Worm (Caenorhabditis elegans) whole organism, mixed stage, embryonic: ENCODE results near the gene sptf-2.

Source experiments
- M03D4.4 ChIP-seq: sonication (generic microtip); optimal IDR thresholded peaks from 2 replicates; lab custom pipeline; 2017; ENCODE audit warnings: mild to moderate bottlenecking, missing genetic modification characterization, missing compliant biosample characterization
- bed-3 ChIP-seq: fragments of 200-800 bp; sonication (Bioruptor generic); optimal IDR thresholded peaks from 3 replicates; lab custom pipeline; 2018; ENCODE audit warnings: mild to moderate bottlenecking, missing genetic modification characterization, moderate library complexity, missing compliant biosample characterization
- blmp-1 ChIP-seq: fragments of 150-350 bp; optimal IDR thresholded peaks from 2 replicates; lab custom pipeline; 2014; ENCODE audit warnings: missing biosample characterization, missing genetic modification characterization
- ceh-39 ChIP-seq: fragments of 150-350 bp; optimal IDR thresholded peaks from 2 replicates; lab custom pipeline; 2014; ENCODE audit warnings: missing biosample characterization, missing genetic modification characterization
- ceh-43 ChIP-seq: fragments of 200-800 bp; sonication (Bioruptor generic); optimal IDR thresholded peaks from 2 replicates; lab custom pipeline; 2018; ENCODE audit warnings: mild to moderate bottlenecking, missing genetic modification characterization, moderate library complexity, missing compliant biosample characterization
- ceh-83 ChIP-seq: fragments of 200-800 bp; sonication (Bioruptor generic); optimal IDR thresholded peaks from 2 replicates; lab custom pipeline; 2018; ENCODE audit warnings: mild to moderate bottlenecking, missing genetic modification characterization, missing compliant biosample characterization
- ces-1 ChIP-seq: fragments of 150-350 bp; optimal IDR thresholded peaks from 2 replicates; lab custom pipeline; 2014; ENCODE audit warnings: missing biosample characterization, missing genetic modification reagents, missing genetic modification characterization
- drap-1 ChIP-seq: fragments of 200-800 bp; sonication (Bioruptor generic); optimal IDR thresholded peaks from 3 replicates; lab custom pipeline; 2018; ENCODE audit warnings: mild to moderate bottlenecking, missing genetic modification characterization, missing compliant biosample characterization
- elt-1 ChIP-seq: sonication (generic microtip); optimal IDR thresholded peaks from 2 replicates; lab custom pipeline; 2017; ENCODE audit warnings: missing genetic modification characterization, mild to moderate bottlenecking, missing compliant biosample characterization, antibody characterized with exemption, moderate library complexity, borderline replicate concordance; ENCODE audit not compliant: insufficient read depth
- elt-3 ChIP-seq: fragments of 150-350 bp; optimal IDR thresholded peaks from 2 replicates; lab custom pipeline; 2014; ENCODE audit warnings: missing biosample characterization, missing genetic modification characterization
- flh-1 ChIP-seq: fragments of 200-800 bp; sonication (Bioruptor generic); optimal IDR thresholded peaks from 2 replicates; lab custom pipeline; 2018; ENCODE audit warnings: mild to moderate bottlenecking, missing genetic modification characterization, moderate library complexity, missing compliant biosample characterization
- ham-2 ChIP-seq: fragments of 200-800 bp; sonication (Bioruptor generic); optimal IDR thresholded peaks from 2 replicates; lab custom pipeline; 2018; ENCODE audit warnings: mild to moderate bottlenecking, missing genetic modification characterization, missing compliant biosample characterization
- hlh-1 ChIP-seq: fragments of 150-350 bp; optimal IDR thresholded peaks from 2 replicates; lab custom pipeline; 2014; ENCODE audit warnings: missing biosample characterization, missing genetic modification reagents, missing genetic modification characterization
- lin-13 ChIP-seq: fragments of 150-350 bp; optimal IDR thresholded peaks from 2 replicates; lab custom pipeline; 2014; ENCODE audit warnings: missing biosample characterization, missing genetic modification characterization
- lin-32 ChIP-seq: fragments of 200-800 bp; sonication (Bioruptor generic); optimal IDR thresholded peaks from 2 replicates; lab custom pipeline; 2018; ENCODE audit warnings: mild to moderate bottlenecking, missing genetic modification characterization, missing compliant biosample characterization
- lsy-2 ChIP-seq: fragments of 150-350 bp; optimal IDR thresholded peaks from 2 replicates; lab custom pipeline; 2014; ENCODE audit warnings: missing biosample characterization, missing genetic modification characterization
- mab-5 ChIP-seq: fragments of 150-350 bp; optimal IDR thresholded peaks from 2 replicates; lab custom pipeline; 2014; ENCODE audit warnings: missing biosample characterization, missing genetic modification characterization
- mep-1 ChIP-seq: fragments of 150-350 bp; optimal IDR thresholded peaks from 2 replicates; lab custom pipeline; 2017; ENCODE audit warnings: missing biosample characterization, missing genetic modification reagents, missing genetic modification characterization, inconsistent platforms
- mls-2 ChIP-seq: sonication (generic microtip); optimal IDR thresholded peaks from 2 replicates; lab custom pipeline; 2016; ENCODE audit warnings: mild to moderate bottlenecking, missing genetic modification characterization, moderate library complexity, missing compliant biosample characterization
- nhr-2 ChIP-seq: fragments of 150-350 bp; optimal IDR thresholded peaks from 2 replicates; lab custom pipeline; 2014; ENCODE audit warnings: missing biosample characterization, missing genetic modification characterization
- nhr-28 ChIP-seq: fragments of 150-350 bp; optimal IDR thresholded peaks from 2 replicates; lab custom pipeline; 2014; ENCODE audit warnings: missing biosample characterization, missing genetic modification characterization
- nhr-76 ChIP-seq: sonication (generic microtip); optimal IDR thresholded peaks from 2 replicates; lab custom pipeline; 2017; ENCODE audit warnings: missing biosample characterization, missing genetic modification characterization
- pha-4 ChIP-seq: fragments of 150-350 bp; optimal IDR thresholded peaks from 2 replicates; lab custom pipeline; 2018; ENCODE audit warnings: missing biosample characterization, missing genetic modification reagents, missing genetic modification characterization
- sem-2 ChIP-seq: fragments of 200-800 bp; sonication (Bioruptor generic); optimal IDR thresholded peaks from 2 replicates; lab custom pipeline; 2018; ENCODE audit warnings: mild to moderate bottlenecking, missing genetic modification characterization, missing compliant biosample characterization
- snpc-4 ChIP-seq: fragments of 150-350 bp; optimal IDR thresholded peaks from 2 replicates; lab custom pipeline; 2014; ENCODE audit warnings: missing biosample characterization, missing genetic modification characterization
- sptf-1 ChIP-seq: sonication (generic microtip); optimal IDR thresholded peaks from 2 replicates; lab custom pipeline; 2017; ENCODE audit warnings: mild to moderate bottlenecking, missing genetic modification characterization, moderate library complexity, missing compliant biosample characterization
- tbx-8 ChIP-seq: fragments of 200-800 bp; sonication (Bioruptor generic); optimal IDR thresholded peaks from 2 replicates; lab custom pipeline; 2018; ENCODE audit warnings: mild to moderate bottlenecking, missing genetic modification characterization, moderate library complexity, missing compliant biosample characterization
- unc-39 ChIP-seq: fragments of 150-350 bp; optimal IDR thresholded peaks from 2 replicates; lab custom pipeline; 2014; ENCODE audit warnings: missing biosample characterization, missing genetic modification characterization
- unc-62 ChIP-seq: fragments of 150-350 bp; optimal IDR thresholded peaks from 2 replicates; lab custom pipeline; 2014; ENCODE audit warnings: missing biosample characterization, missing genetic modification reagents, missing genetic modification characterization
- zip-8 ChIP-seq: fragments of 150-350 bp; optimal IDR thresholded peaks from 2 replicates; lab custom pipeline; 2014; ENCODE audit warnings: missing biosample characterization, missing genetic modification characterization
- ztf-11 ChIP-seq: fragments of 150-350 bp; optimal IDR thresholded peaks from 2 replicates; lab custom pipeline; 2014; ENCODE audit warnings: missing biosample characterization, missing genetic modification characterization

The sptf-2 gene

ce11 chrII:8616155-8616554, 9.1 kb upstream of the sptf-2 start:
- TF ChIP-seq lin-13 (tag; lab: Kevin White, UChicago) (no peak), nhr-2 (no peak), hlh-1 (tag; lab: Kevin White, UChicago) (no peak), M03D4.4 (tag; lab: Kevin White, UChicago) (no peak), unc-62 (GFP tag; lab: Kevin White, UChicago) (no peak)
- TF ChIP-seq, all 35 proteins: peak for 0

- TF ChIP-seq lsy-2 (tag; lab: Kevin White, UChicago) = no peak
- TF ChIP-seq bed-3 (GFP tag; lab: Kevin White, UChicago) = no peak
- no peak for TF ChIP-seq sem-2 (GFP tag; lab: Kevin White, UChicago)
- TF ChIP-seq mep-1 (tag; lab: Kevin White, UChicago) = no peak
- TF ChIP-seq unc-62 (GFP tag; lab: Kevin White, UChicago) = no peak
- no peak for TF ChIP-seq blmp-1 (tag; lab: Kevin White, UChicago)
- no peak for TF ChIP-seq ceh-43 (GFP tag; lab: Kevin White, UChicago)
- TF ChIP-seq mab-5 = no peak
- no peak for TF ChIP-seq elt-1 (tag; lab: Kevin White, UChicago)
- TF ChIP-seq elt-3 (tag; lab: Kevin White, UChicago) = no peak
- no peak for TF ChIP-seq snpc-4
- TF ChIP-seq pha-4 = no peak
These were observed 7.7 kb upstream of the sptf-2 start, which contains the start of gene chhy-1 for ce11 chrII:8617516-8617915. Gene chhy-1, minus strand, starts transcription at chrII:8617616.

- no peak for TF ChIP-seq tbx-8 (GFP tag; lab: Kevin White, UChicago)
- TF ChIP-seq sptf-1 (tag; lab: Kevin White, UChicago) = no peak
- no peak for TF ChIP-seq lin-32 (GFP tag; lab: Kevin White, UChicago)
- TF ChIP-seq M03D4.4 (tag; lab: Kevin White, UChicago) = no peak
- TF ChIP-seq nhr-28 (tag; lab: Kevin White, UChicago) = no peak
- no peak for TF ChIP-seq elt-1 (tag; lab: Kevin White, UChicago)
- no peak for TF ChIP-seq sem-2 (GFP tag; lab: Kevin White, UChicago)
- no peak for TF ChIP-seq lin-13 (tag; lab: Kevin White, UChicago)
These were observed 3.4 kb upstream of the sptf-2 start, which contains the start of gene T22C8.3 for ce11 chrII:8621883-8622282. Gene T22C8.3, minus strand, starts transcription at chrII:8621983.

- TF ChIP-seq lin-32 (GFP tag; lab: Kevin White, UChicago) (no peak), ces-1 (no peak), tbx-8 (GFP tag; lab: Kevin White, UChicago) (no peak), ham-2 (no peak), ztf-11 (tag; lab: Kevin White, UChicago) (no peak), mep-1 (tag; lab: Kevin White, UChicago) (no peak), zip-8 (tag; lab: Kevin White, UChicago) (no peak), ceh-83 (no peak), sem-2 (GFP tag; lab: Kevin White, UChicago) (no peak), nhr-76 (tag; lab: Kevin White, UChicago) (no peak), elt-3 (tag; lab: Kevin White, UChicago) (no peak), lsy-2 (tag; lab: Kevin White, UChicago) (no peak), mls-2 (tag; lab: Kevin White, UChicago) (no peak), nhr-28 (tag; lab: Kevin White, UChicago) (no peak), unc-39 (tag; lab: Kevin White, UChicago) (no peak), snpc-4 (no peak), blmp-1 (tag; lab: Kevin White, UChicago) (no peak)
These were observed 1.9 kb upstream of the sptf-2 start, which contains the start of gene T22C8.4 for ce11 chrII:8623396-8623795. Gene T22C8.4, minus strand, starts transcription at chrII:8623496.

ce11 chrII:8626598-8626997, 1.3 kb downstream of the sptf-2 start:
- TF ChIP-seq flh-1 (GFP tag; lab: Kevin White, UChicago) = no peak
- no peak for TF ChIP-seq mab-5
- no peak for TF ChIP-seq M03D4.4 (tag; lab: Kevin White, UChicago)

ce11 chrII:8627907-8628306, 2.6 kb downstream of the sptf-2 start:
- TF ChIP-seq mab-5 (no peak), pha-4 (no peak), ceh-39 (tag; lab: Kevin White, UChicago) (no peak), lin-32 (GFP tag; lab: Kevin White, UChicago) (no peak), zip-8 (tag; lab: Kevin White, UChicago) (no peak), lsy-2 (tag; lab: Kevin White, UChicago) (no peak), ham-2 (no peak), drap-1 (GFP tag; lab: Kevin White, UChicago) (no peak), blmp-1 (tag; lab: Kevin White, UChicago) (no peak)
